Fruit fly (Drosophila melanogaster) whole organism: Measurements from ENCODE around the gene CG13907.

Source experiments
- CG8478 ChIP-seq: fragments of >200 bp; optimal IDR thresholded peaks from 2 replicates; lab custom pipeline; 2018; ENCODE audit warnings: inconsistent platforms
- Dll ChIP-seq: fragments of >200 bp; optimal IDR thresholded peaks from 2 replicates; lab custom pipeline; 2017
- EcR ChIP-seq, 2 experiments: fragments of >200 bp; optimal IDR thresholded peaks; 2 replicates each; lab custom pipeline; 2017; ENCODE audit warnings: missing biosample characterization in 2 of 2, missing genetic modification characterization in 2 of 2, missing genetic modification reagents in 2 of 2
- pan ChIP-seq: fragments of >200 bp; optimal IDR thresholded peaks from 2 replicates; lab custom pipeline; 2017
- psq ChIP-seq: fragments of >200 bp; optimal IDR thresholded peaks from 2 replicates; lab custom pipeline; 2017

dm6 chr3L:841260-841659 lies 40.6 kb downstream of the CG13907 start, which contains the start of the genes JMJD5 and Gr61a:
- TF ChIP-seq EcR (GFP tag; optimal IDR thresholded peaks at IDR 0.05; lab: Kevin White, UChicago) (no peak), pan (no peak), psq (lab: Kevin White, UChicago) (no peak), CG8478 (lab: Kevin White, UChicago) (no peak), Dll (lab: Kevin White, UChicago) (no peak)
